Worm (Caenorhabditis elegans): ENCODE data around the gene pqn-82.

DNA sequence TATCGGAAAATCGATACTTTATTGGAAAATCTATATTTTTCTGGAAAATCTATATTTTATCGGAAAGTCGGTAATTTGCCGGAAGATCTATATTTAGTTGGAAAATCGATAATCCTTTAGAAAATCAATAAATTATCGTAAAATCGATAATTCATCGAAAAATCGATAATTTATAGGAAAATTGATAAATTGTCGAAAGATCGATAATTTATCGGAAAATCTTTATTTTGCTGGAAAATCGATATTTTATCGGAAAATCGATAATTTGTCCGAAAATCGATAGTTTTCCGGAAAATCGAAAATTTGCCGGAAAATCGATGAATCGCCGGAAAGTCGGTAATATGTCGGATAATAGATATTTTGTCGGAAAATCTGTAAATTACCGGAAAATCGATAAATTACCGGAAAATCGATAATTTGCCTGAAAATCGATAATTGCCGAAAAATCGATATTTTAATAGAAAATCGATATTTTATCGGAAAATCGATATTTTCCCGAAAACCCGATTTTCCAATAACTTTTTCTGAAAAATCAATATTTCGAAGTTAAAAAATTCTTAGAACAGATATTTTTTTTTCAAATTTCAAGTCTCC, 43.3 kb upstream of the pqn-82 start:
- TF ChIP-seq tab-1 (GFP tag; IDR thresholded peaks at IDR 0.05) (no peak), ztf-23 (GFP tag; IDR thresholded peaks at IDR 0.05) (no peak), ztf-29 (GFP tag; IDR thresholded peaks at IDR 0.05) (no peak), T22C8.4 (GFP tag; IDR thresholded peaks at IDR 0.05) (peak; percentile 87), flt-1 (GFP tag; IDR thresholded peaks at IDR 0.05) (no peak), ref-1 (GFP tag; conservative IDR thresholded peaks at IDR 0.05) (no peak)
